Fruit fly (Drosophila melanogaster) whole organism, embryonic: Measurements from ENCODE around the gene p24-1.

ENCODE experiments used
- CG10209 ChIP-seq: fragments of 200-800 bp; sonication (Bioruptor generic); optimal IDR thresholded peaks from 3 replicates; lab custom pipeline; 2017; ENCODE audit warnings: missing biosample characterization, mild to moderate bottlenecking, missing genetic modification characterization, missing genetic modification reagents
- CG10979 ChIP-seq: fragments of 200-800 bp; sonication (Bioruptor generic); optimal IDR thresholded peaks from 2 replicates; lab custom pipeline; 2018; ENCODE audit warnings: missing biosample characterization, mild to moderate bottlenecking, missing genetic modification characterization, moderate library complexity
- CG11504 ChIP-seq: fragments of 200-800 bp; sonication (Bioruptor generic); optimal IDR thresholded peaks from 3 replicates; lab custom pipeline; 2019; ENCODE audit warnings: missing biosample characterization, mild to moderate bottlenecking, missing genetic modification characterization, moderate library complexity
- CG12155 ChIP-seq: fragments of 200-800 bp; sonication (Bioruptor generic); optimal IDR thresholded peaks from 3 replicates; lab custom pipeline; 2016; ENCODE audit warnings: missing biosample characterization, missing genetic modification characterization
- CG13424 ChIP-seq: fragments of 200-800 bp; sonication (Bioruptor generic); optimal IDR thresholded peaks from 2 replicates; lab custom pipeline; 2019; ENCODE audit warnings: missing biosample characterization, mild to moderate bottlenecking, missing genetic modification characterization, moderate library complexity
- CG13624 ChIP-seq: fragments of 200-800 bp; sonication (Bioruptor generic); optimal IDR thresholded peaks from 2 replicates; lab custom pipeline; 2016; ENCODE audit warnings: missing biosample characterization, missing genetic modification characterization
- CG14014 ChIP-seq: fragments of 200-800 bp; sonication (Bioruptor generic); IDR thresholded peaks from 2 replicates; pipeline ENCODE4 v1.3.6; 2022; ENCODE audit warnings: missing biosample characterization, missing genetic modification characterization
- CG17568 ChIP-seq: fragments of 200-800 bp; sonication (Bioruptor generic); optimal IDR thresholded peaks from 2 replicates; lab custom pipeline; 2018; ENCODE audit warnings: missing biosample characterization, mild to moderate bottlenecking, missing genetic modification characterization, moderate library complexity
- CG18011 ChIP-seq: fragments of 200-800 bp; sonication (Bioruptor generic); optimal IDR thresholded peaks from 2 replicates; lab custom pipeline; 2017; ENCODE audit warnings: missing biosample characterization, missing genetic modification characterization, mild to moderate bottlenecking, moderate library complexity, missing genotype
- CG18262 ChIP-seq: fragments of 200-800 bp; optimal IDR thresholded peaks from 3 replicates; lab custom pipeline; 2019; ENCODE audit warnings: missing biosample characterization, mild to moderate bottlenecking, missing genetic modification characterization, moderate library complexity
- CG2889 ChIP-seq: fragments of 200-800 bp; sonication (Bioruptor generic); IDR thresholded peaks from 3 replicates; pipeline ENCODE4 v1.3.6; 2022; ENCODE audit warnings: missing biosample characterization, missing genetic modification characterization
- CG30403 ChIP-seq: fragments of 200-800 bp; sonication (Bioruptor generic); optimal IDR thresholded peaks from 3 replicates; lab custom pipeline; 2016; ENCODE audit warnings: missing biosample characterization, missing genetic modification characterization
- CG8281 ChIP-seq: fragments of 200-800 bp; sonication (Bioruptor generic); optimal IDR thresholded peaks from 2 replicates; lab custom pipeline; 2018; ENCODE audit warnings: missing biosample characterization, mild to moderate bottlenecking, missing genetic modification characterization, moderate library complexity
- CG9727 ChIP-seq: fragments of 200-800 bp; sonication (Bioruptor generic); optimal IDR thresholded peaks from 3 replicates; lab custom pipeline; 2017; ENCODE audit warnings: missing biosample characterization, mild to moderate bottlenecking, missing genetic modification characterization
- E2f1 ChIP-seq: fragments of 200-800 bp; sonication (Bioruptor generic); IDR thresholded peaks from 2 replicates; pipeline ENCODE4 v1.3.6; 2022; ENCODE audit warnings: missing biosample characterization, missing genetic modification characterization
- Eip74EF ChIP-seq, 2 experiments: fragments of 200-800 bp in 1 of 2; fragments of >200 bp in 1 of 2; sonication (Bioruptor generic) in 1 of 2; optimal IDR thresholded peaks; 2 replicates each; lab custom pipeline; 2017 to 2019; ENCODE audit warnings: missing biosample characterization in 2 of 2, missing genetic modification characterization in 2 of 2, mild to moderate bottlenecking in 1 of 2, moderate library complexity in 1 of 2
- GATAe ChIP-seq: fragments of 200-800 bp; sonication (Bioruptor generic); conservative IDR thresholded peaks from 2 replicates; pipeline ENCODE4 v1.3.6; 2022; ENCODE audit warnings: missing biosample characterization, missing genetic modification characterization
- H15 ChIP-seq: fragments of 200-800 bp; sonication (Bioruptor generic); IDR thresholded peaks from 3 replicates; pipeline ENCODE4 v1.3.6; 2022; ENCODE audit warnings: missing biosample characterization, missing genetic modification characterization
- Hmr ChIP-seq: fragments of 200-800 bp; sonication (Bioruptor generic); optimal IDR thresholded peaks from 3 replicates; lab custom pipeline; 2017; ENCODE audit warnings: mild to moderate bottlenecking, missing biosample characterization, missing genetic modification reagents, missing genetic modification characterization
- Hr51 ChIP-seq, 2 experiments: fragments of 200-800 bp; sonication (Bioruptor generic); optimal IDR thresholded peaks; 2 replicates in 1 of 2; 3 replicates in 1 of 2; lab custom pipeline; 2016 to 2018; ENCODE audit warnings: missing biosample characterization in 2 of 2, missing genetic modification characterization in 2 of 2, mild to moderate bottlenecking in 1 of 2, moderate library complexity in 1 of 2
- Hsf ChIP-seq: fragments of 200-800 bp; sonication (Bioruptor generic); optimal IDR thresholded peaks from 3 replicates; lab custom pipeline; 2016; ENCODE audit warnings: missing biosample characterization, missing genetic modification characterization
- Kr ChIP-seq: fragments of 200-800 bp; sonication (Bioruptor generic); optimal IDR thresholded peaks from 2 replicates; lab custom pipeline; 2017; ENCODE audit warnings: missing biosample characterization, mild to moderate bottlenecking, missing genetic modification characterization
- Meics ChIP-seq: fragments of 200-800 bp; sonication (Bioruptor generic); optimal IDR thresholded peaks from 2 replicates; lab custom pipeline; 2017; ENCODE audit warnings: missing biosample characterization, mild to moderate bottlenecking, missing genetic modification characterization
- PHDP ChIP-seq: fragments of 200-800 bp; sonication (Bioruptor generic); optimal IDR thresholded peaks from 3 replicates; lab custom pipeline; 2018; ENCODE audit warnings: missing biosample characterization, mild to moderate bottlenecking, missing genetic modification characterization, moderate library complexity
- Side ChIP-seq: fragments of 200-800 bp; sonication (Bioruptor generic); optimal IDR thresholded peaks from 2 replicates; lab custom pipeline; 2016; ENCODE audit warnings: missing biosample characterization, missing genetic modification characterization
- Six4 ChIP-seq: fragments of 200-800 bp; sonication (Bioruptor generic); optimal IDR thresholded peaks from 2 replicates; lab custom pipeline; 2016; ENCODE audit warnings: missing biosample characterization, missing genetic modification characterization
- Ssrp ChIP-seq: fragments of 200-800 bp; sonication (Bioruptor generic); optimal IDR thresholded peaks from 2 replicates; lab custom pipeline; 2018; ENCODE audit warnings: missing biosample characterization, mild to moderate bottlenecking, missing genetic modification characterization, moderate library complexity
- Taf1 ChIP-seq: fragments of 200-800 bp; sonication (Bioruptor generic); IDR thresholded peaks from 2 replicates; pipeline ENCODE4 v1.3.6; 2022; ENCODE audit warnings: missing biosample characterization, missing genetic modification characterization
- Vsx1 ChIP-seq: fragments of 200-800 bp; sonication (Bioruptor generic); optimal IDR thresholded peaks from 2 replicates; lab custom pipeline; 2017; ENCODE audit warnings: missing biosample characterization, mild to moderate bottlenecking, missing genetic modification characterization, missing genetic modification reagents
- Xbp1 ChIP-seq: fragments of 200-800 bp; sonication (Bioruptor generic); optimal IDR thresholded peaks from 3 replicates; lab custom pipeline; 2016; ENCODE audit warnings: missing biosample characterization, mild to moderate bottlenecking, missing genetic modification characterization
- al ChIP-seq: fragments of 200-800 bp; sonication (Bioruptor generic); IDR thresholded peaks from 2 replicates; pipeline ENCODE4 v1.3.6; 2022; ENCODE audit warnings: missing biosample characterization, missing genetic modification characterization
- ato ChIP-seq: fragments of 200-800 bp; sonication (Bioruptor generic); IDR thresholded peaks from 2 replicates; pipeline ENCODE4 v1.3.6; 2022; ENCODE audit warnings: missing biosample characterization, missing genetic modification characterization; ENCODE audit not compliant: partially characterized antibody
- cg ChIP-seq: fragments of 200-800 bp; sonication (Bioruptor generic); optimal IDR thresholded peaks from 3 replicates; lab custom pipeline; 2019; ENCODE audit warnings: missing biosample characterization, mild to moderate bottlenecking, missing genetic modification characterization, moderate library complexity
- ci ChIP-seq: fragments of 200-800 bp; sonication (Bioruptor generic); IDR thresholded peaks from 3 replicates; pipeline ENCODE4 v1.3.6; 2022; ENCODE audit warnings: missing biosample characterization, missing genetic modification characterization
- fu2 ChIP-seq: fragments of 200-800 bp; sonication (Bioruptor generic); optimal IDR thresholded peaks from 2 replicates; lab custom pipeline; 2016; ENCODE audit warnings: missing biosample characterization, missing genetic modification characterization
- gsb ChIP-seq: fragments of 200-800 bp; sonication (Bioruptor generic); IDR thresholded peaks from 2 replicates; pipeline ENCODE4 v1.3.6; 2022; ENCODE audit warnings: missing biosample characterization, missing genetic modification characterization
- hb ChIP-seq: fragments of 200-800 bp; sonication (Bioruptor generic); IDR thresholded peaks from 3 replicates; pipeline ENCODE4 v1.3.6; 2022; ENCODE audit warnings: missing biosample characterization, missing genetic modification characterization; ENCODE audit not compliant: partially characterized antibody
- nom ChIP-seq: fragments of 200-800 bp; sonication (Bioruptor generic); optimal IDR thresholded peaks from 2 replicates; lab custom pipeline; 2017; ENCODE audit warnings: missing biosample characterization, missing genetic modification characterization, mild to moderate bottlenecking, moderate library complexity, missing genetic modification reagents
- phol ChIP-seq: fragments of 200-800 bp; sonication (Bioruptor generic); optimal IDR thresholded peaks from 3 replicates; lab custom pipeline; 2018; ENCODE audit warnings: missing biosample characterization, mild to moderate bottlenecking, missing genetic modification characterization, moderate library complexity
- pnt ChIP-seq: fragments of 200-800 bp; sonication (Bioruptor generic); optimal IDR thresholded peaks from 3 replicates; lab custom pipeline; 2016; ENCODE audit warnings: missing biosample characterization, missing genetic modification characterization
- pum ChIP-seq: fragments of 200-800 bp; sonication (Bioruptor generic); optimal IDR thresholded peaks from 2 replicates; lab custom pipeline; 2016; ENCODE audit warnings: missing biosample characterization, missing genetic modification characterization
- sug ChIP-seq: fragments of 200-800 bp; optimal IDR thresholded peaks from 2 replicates; lab custom pipeline; 2019; ENCODE audit warnings: missing biosample characterization, mild to moderate bottlenecking, missing genetic modification characterization, moderate library complexity
- tgo ChIP-seq: fragments of 200-800 bp; sonication (Bioruptor generic); IDR thresholded peaks from 3 replicates; pipeline ENCODE4 v1.3.6; 2022; ENCODE audit warnings: missing biosample characterization, missing genetic modification characterization
- unpg ChIP-seq: fragments of 200-800 bp; sonication (Bioruptor generic); optimal IDR thresholded peaks from 3 replicates; lab custom pipeline; 2018; ENCODE audit warnings: missing biosample characterization, mild to moderate bottlenecking, missing genetic modification characterization, moderate library complexity
- wdn ChIP-seq: fragments of 200-800 bp; sonication (Bioruptor generic); IDR thresholded peaks from 2 replicates; pipeline ENCODE4 v1.3.6; 2022; ENCODE audit warnings: missing biosample characterization, missing genetic modification characterization
- wor ChIP-seq: fragments of 200-800 bp; sonication (Bioruptor generic); IDR thresholded peaks from 2 replicates; pipeline ENCODE4 v1.3.6; 2022; ENCODE audit warnings: missing biosample characterization, missing genetic modification characterization

p24-1 gene

dm6 chrX:11846049-11846718, 6.1 kb downstream of the p24-1 start, which contains the start of gene CG15740 (continued):
- TF ChIP-seq CG2889 (GFP tag; lab: Robert Waterston, UW) (0 out of 3 replicates have a peak, but pooled peaks have one; percentile 26), pum (GFP tag; lab: Kevin White, UChicago) (peak; percentile 46), E2f1 (GFP tag; lab: Robert Waterston, UW) (0 out of 2 replicates have a peak, but pooled peaks have one; percentile 44), Eip74EF (GFP tag; optimal IDR thresholded peaks at IDR 0.05; lab: Kevin White, UChicago) (peak in 1 of 2 experiments; percentile 3), Vsx1 (GFP tag; lab: Kevin White, UChicago) (no peak), H15 (GFP tag; lab: Robert Waterston, UW) (peak; percentile 61; the same call in 1 of the 3 replicates), CG13424 (tag; lab: Kevin White, UChicago) (peak; percentile 38), unpg (peak; percentile 16), Kr (GFP tag; lab: Kevin White, UChicago) (no peak), Hmr (GFP tag; lab: Kevin White, UChicago) (peak; percentile 17), CG9727 (GFP tag; lab: Kevin White, UChicago) (peak; percentile 16), gsb (GFP tag; lab: Robert Waterston, UW) (0 out of 2 replicates have a peak, but pooled peaks have one; percentile 35), Hsf (peak; percentile 23), CG13624 (GFP tag; lab: Kevin White, UChicago) (peak; percentile 26), tgo (peak; percentile 45; the same call in 2 of the 3 replicates), CG14014 (peak; percentile 25; the same call in 1 of the 2 replicates), Meics (GFP tag; lab: Kevin White, UChicago) (peak; percentile 33), al (GFP tag; lab: Robert Waterston, UW) (0 out of 2 replicates have a peak, but pooled peaks have one; percentile 20), hb (no peak), CG30403 (GFP tag; lab: Kevin White, UChicago) (peak; percentile 61), sug (tag; lab: Kevin White, UChicago) (no peak), wdn (GFP tag; lab: Robert Waterston, UW) (0 out of 2 replicates have a peak, but pooled peaks have one; percentile 10), fu2 (GFP tag; lab: Kevin White, UChicago) (no peak), PHDP (peak; percentile 28)

dm6 chrX:11841702-11842378, 10.5 kb downstream of the p24-1 start:
- peak; percentile 68 for TF ChIP-seq CG11504
- TF ChIP-seq wor (GFP tag; lab: Robert Waterston, UW) = 0 out of 2 replicates have a peak, but pooled peaks have one; percentile 20
- TF ChIP-seq CG10209 (GFP tag; lab: Kevin White, UChicago) = no peak
- TF ChIP-seq Xbp1 (GFP tag; lab: Kevin White, UChicago) = no peak
- peak; percentile 13 for TF ChIP-seq CG10979 (tag; lab: Kevin White, UChicago)
- TF ChIP-seq cg = no peak
- no peak for TF ChIP-seq H15 (GFP tag; lab: Robert Waterston, UW)
- 0 out of 3 replicates have a peak, but pooled peaks have one; percentile 7 for TF ChIP-seq ci (GFP tag; lab: Robert Waterston, UW)
- no peak for TF ChIP-seq CG17568 (GFP tag; lab: Kevin White, UChicago)
- no peak for TF ChIP-seq Meics (GFP tag; lab: Kevin White, UChicago)
- peak; percentile 53 for TF ChIP-seq CG18262 (tag; lab: Kevin White, UChicago)
- no peak for TF ChIP-seq CG18011 (GFP tag; lab: Kevin White, UChicago)
- TF ChIP-seq phol (tag; lab: Kevin White, UChicago) = peak; percentile 59
- TF ChIP-seq ato (GFP tag; lab: Robert Waterston, UW) = no peak
- no peak for TF ChIP-seq Taf1 (GFP tag; lab: Robert Waterston, UW)
- TF ChIP-seq Six4 = no peak
- TF ChIP-seq GATAe (GFP tag; lab: Robert Waterston, UW) = no peak
- TF ChIP-seq Ssrp (tag; lab: Kevin White, UChicago) = peak; percentile 18
- no peak for TF ChIP-seq CG12155 (GFP tag; lab: Kevin White, UChicago)
- TF ChIP-seq Hr51 (GFP tag; optimal IDR thresholded peaks at IDR 0.05; lab: Kevin White, UChicago) = peak in 1 of 2 experiments; percentile 75
- no peak for TF ChIP-seq Side (GFP tag; lab: Kevin White, UChicago)
- TF ChIP-seq nom (GFP tag; lab: Kevin White, UChicago) = no peak
- no peak for TF ChIP-seq CG8281
- TF ChIP-seq pnt (GFP tag; lab: Kevin White, UChicago) = no peak
